Worm (Caenorhabditis elegans): ENCODE data around the gene Y5H2A.4.

The Y5H2A.4 gene

DNA sequence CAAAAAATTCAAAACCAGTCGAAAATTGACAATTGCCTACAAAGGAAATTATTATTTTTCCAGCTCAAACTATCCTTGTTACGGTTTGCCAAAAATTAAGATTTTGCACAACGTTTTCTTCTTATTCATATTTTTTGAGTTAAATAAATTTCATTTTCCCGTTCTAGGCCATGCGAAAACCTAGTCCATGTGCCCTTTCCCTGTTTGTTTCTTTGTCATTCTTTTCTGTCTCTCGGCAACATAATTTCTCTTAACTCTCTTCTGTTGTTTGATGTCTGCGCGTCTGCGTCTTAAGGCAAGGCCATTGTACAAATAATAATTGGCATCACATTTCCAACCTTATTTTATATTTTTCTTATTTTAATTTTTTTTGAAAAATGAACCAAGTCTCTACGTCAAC lies 7.3 kb upstream of the Y5H2A.4 start, which contains the start of gene nhr-228 (continued):
- TF ChIP-seq efl-3 (GFP tag; optimal IDR thresholded peaks at IDR 0.05) (no peak), fos-1 (tag; optimal IDR thresholded peaks at IDR 0.05) (no peak), jun-1 (tag; optimal IDR thresholded peaks at IDR 0.05) (no peak), ets-5 (GFP tag; IDR thresholded peaks at IDR 0.05) (no peak), nhr-85 (tag) (no peak)

DNA sequence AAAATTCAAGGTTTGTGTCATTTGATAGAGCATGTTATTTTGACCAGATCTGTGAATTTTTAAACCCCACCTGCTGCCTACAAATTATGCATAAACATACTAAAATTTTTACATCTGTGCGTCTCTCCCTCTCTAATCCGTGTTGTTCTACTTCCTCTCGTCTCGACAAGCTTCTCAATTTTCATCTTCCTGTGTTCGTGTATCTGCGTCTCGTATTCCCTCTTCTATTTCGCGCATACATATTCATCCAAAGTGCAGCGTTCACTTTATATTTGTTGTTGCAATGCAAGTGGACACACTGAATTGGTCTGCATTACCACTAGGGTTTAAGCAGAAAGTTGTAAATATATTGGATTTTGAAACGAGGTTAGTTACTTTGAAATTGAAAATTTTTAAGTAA lies 4.4 kb upstream of the Y5H2A.4 start, which contains the start of gene fbxa-137:
fbxa-137 (plus strand) TSS at position 274 of the 400 bp plus-strand sequence.
- TF ChIP-seq lin-14 (GFP tag; optimal IDR thresholded peaks at IDR 0.05) (peak; percentile 14), nhr-47 (tag; optimal IDR thresholded peaks at IDR 0.05) (no peak), ceh-63 (GFP tag; optimal IDR thresholded peaks at IDR 0.05) (no peak)

DNA sequence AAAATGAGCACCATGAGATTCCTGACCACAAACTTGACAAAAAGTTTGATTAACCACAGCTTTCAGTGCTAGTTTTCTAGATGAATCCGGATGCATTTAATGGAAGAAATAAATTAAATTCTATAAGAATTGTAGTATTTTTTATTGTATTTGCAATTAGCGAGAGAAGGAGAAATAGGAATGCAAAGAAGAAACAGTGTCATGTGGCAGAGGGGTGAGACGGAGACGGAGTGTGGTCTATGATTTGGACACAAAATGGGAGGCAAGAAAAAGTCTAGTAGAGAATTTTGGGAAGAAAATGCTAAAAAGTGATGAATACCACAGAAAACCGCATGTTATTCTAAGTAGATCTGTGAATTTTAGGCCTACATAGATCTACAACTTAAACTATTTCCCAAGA lies 3.9 kb upstream of the Y5H2A.4 start, which contains the start of gene nhr-59:
nhr-59 (minus strand) TSS at position 214 of the 400 bp plus-strand sequence.
- TF ChIP-seq ceh-90 (tag; optimal IDR thresholded peaks at IDR 0.05) (no peak), C34B4.2 (tag; optimal IDR thresholded peaks at IDR 0.05) (no peak), aha-1 (tag; optimal IDR thresholded peaks at IDR 0.05) (no peak), ztf-11 (tag; optimal IDR thresholded peaks at IDR 0.05) (no peak), elt-2 (tag; optimal IDR thresholded peaks at IDR 0.05) (no peak), pqm-1 (tag; optimal IDR thresholded peaks at IDR 0.05) (no peak), efl-3 (GFP tag; optimal IDR thresholded peaks at IDR 0.05) (no peak), elt-3 (tag; optimal IDR thresholded peaks at IDR 0.05) (no peak), nhr-20 (tag; optimal IDR thresholded peaks at IDR 0.05) (peak; percentile 53), nhr-19 (GFP tag; conservative IDR thresholded peaks at IDR 0.05) (no peak), ceh-88 (GFP tag; IDR thresholded peaks at IDR 0.05) (no peak), egl-13 (tag; optimal IDR thresholded peaks at IDR 0.05) (no peak), nhr-77 (tag; optimal IDR thresholded peaks at IDR 0.05) (no peak), unc-130 (tag; optimal IDR thresholded peaks at IDR 0.05) (no peak), nhr-28 (tag; optimal IDR thresholded peaks at IDR 0.05) (no peak), sup-37 (GFP tag; optimal IDR thresholded peaks at IDR 0.05) (no peak), nhr-47 (tag; optimal IDR thresholded peaks at IDR 0.05) (no peak), hlh-17 (GFP tag; optimal IDR thresholded peaks at IDR 0.05; ENCODE audit: borderline replicate concordance) (no peak), C04F5.9 (tag; optimal IDR thresholded peaks at IDR 0.05) (no peak), nhr-11 (tag; optimal IDR thresholded peaks at IDR 0.05) (no peak), zag-1 (tag; optimal IDR thresholded peaks at IDR 0.05) (no peak), zip-4 (GFP tag; optimal IDR thresholded peaks at IDR 0.05) (no peak), lsy-2 (tag; optimal IDR thresholded peaks at IDR 0.05) (no peak), aly-2 (tag; optimal IDR thresholded peaks at IDR 0.05) (peak; percentile 15), swsn-7 (tag; optimal IDR thresholded peaks at IDR 0.05) (no peak), mdl-1 (tag; optimal IDR thresholded peaks at IDR 0.05) (no peak), isw-1 (GFP tag; IDR thresholded peaks at IDR 0.05) (no peak), snpc-4 (tag; optimal IDR thresholded peaks at IDR 0.05) (no peak), dpl-1 (GFP tag; optimal IDR thresholded peaks at IDR 0.05) (peak in 1 of 3 experiments; percentile 11), ceh-8 (GFP tag; optimal IDR thresholded peaks at IDR 0.05) (no peak), unc-30 (tag; optimal IDR thresholded peaks at IDR 0.05) (no peak), fos-1 (tag; optimal IDR thresholded peaks at IDR 0.05) (no peak), unc-86 (tag; optimal IDR thresholded peaks at IDR 0.05) (no peak), lin-14 (GFP tag; optimal IDR thresholded peaks at IDR 0.05) (peak; percentile 68), nhr-237 (tag; optimal IDR thresholded peaks at IDR 0.05) (no peak), ces-1 (GFP tag; optimal IDR thresholded peaks at IDR 0.05) (no peak), ceh-63 (GFP tag; optimal IDR thresholded peaks at IDR 0.05) (no peak), nhr-71 (tag; optimal IDR thresholded peaks at IDR 0.05) (peak; percentile 22), fkh-8 (tag; optimal IDR thresholded peaks at IDR 0.05) (no peak), mab-9 (GFP tag; IDR thresholded peaks at IDR 0.05) (no peak), mep-1 (tag; optimal IDR thresholded peaks at IDR 0.05) (peak; percentile 0), jun-1 (tag; optimal IDR thresholded peaks at IDR 0.05) (no peak), skn-1 (tag; optimal IDR thresholded peaks at IDR 0.05) (no peak), F16B12.6 (tag; optimal IDR thresholded peaks at IDR 0.05) (no peak), ceh-82 (tag; optimal IDR thresholded peaks at IDR 0.05) (no peak), grh-1 (GFP tag; IDR thresholded peaks at IDR 0.05) (no peak), Y116A8C.19 (tag; optimal IDR thresholded peaks at IDR 0.05; ENCODE audit: borderline replicate concordance) (no peak)
